Fruit fly (Drosophila melanogaster) S2 (cell line): ENCODE measurements around the gene wge.

ENCODE experiments used
- CG8478 ChIP-seq: fragments of >200 bp; optimal IDR thresholded peaks from 2 replicates; lab custom pipeline; 2018
- CTCF ChIP-seq, 2 experiments: fragments of >200 bp; optimal IDR thresholded peaks; 2 replicates each; lab custom pipeline; 2018

- TF ChIP-seq CG8478 (lab: Kevin White, UChicago): no peak
- TF ChIP-seq CTCF (optimal IDR thresholded peaks at IDR 0.05; lab: Kevin White, UChicago): no peak
These were observed 6.5 kb upstream of the wge start for dm6 chr3R:22727456-22727833.
